Worm (Caenorhabditis elegans) whole organism, mixed stage, embryonic: Measurements from ENCODE around the gene F31E8.5.

Experiments
- bed-3 ChIP-seq: fragments of 200-800 bp; sonication (Bioruptor generic); optimal IDR thresholded peaks from 3 replicates; lab custom pipeline; 2018; ENCODE audit warnings: mild to moderate bottlenecking, missing genetic modification characterization, moderate library complexity, missing compliant biosample characterization
- blmp-1 ChIP-seq: fragments of 150-350 bp; optimal IDR thresholded peaks from 2 replicates; lab custom pipeline; 2014; ENCODE audit warnings: missing biosample characterization, missing genetic modification characterization
- ceh-39 ChIP-seq: fragments of 150-350 bp; optimal IDR thresholded peaks from 2 replicates; lab custom pipeline; 2014; ENCODE audit warnings: missing biosample characterization, missing genetic modification characterization
- ceh-83 ChIP-seq: fragments of 200-800 bp; sonication (Bioruptor generic); optimal IDR thresholded peaks from 2 replicates; lab custom pipeline; 2018; ENCODE audit warnings: mild to moderate bottlenecking, missing genetic modification characterization, missing compliant biosample characterization
- ces-1 ChIP-seq: fragments of 150-350 bp; optimal IDR thresholded peaks from 2 replicates; lab custom pipeline; 2014; ENCODE audit warnings: missing biosample characterization, missing genetic modification reagents, missing genetic modification characterization
- drap-1 ChIP-seq: fragments of 200-800 bp; sonication (Bioruptor generic); optimal IDR thresholded peaks from 3 replicates; lab custom pipeline; 2018; ENCODE audit warnings: mild to moderate bottlenecking, missing genetic modification characterization, missing compliant biosample characterization
- elt-1 ChIP-seq: sonication (generic microtip); optimal IDR thresholded peaks from 2 replicates; lab custom pipeline; 2017; ENCODE audit warnings: missing genetic modification characterization, mild to moderate bottlenecking, missing compliant biosample characterization, antibody characterized with exemption, moderate library complexity, borderline replicate concordance; ENCODE audit not compliant: insufficient read depth
- flh-1 ChIP-seq: fragments of 200-800 bp; sonication (Bioruptor generic); optimal IDR thresholded peaks from 2 replicates; lab custom pipeline; 2018; ENCODE audit warnings: mild to moderate bottlenecking, missing genetic modification characterization, moderate library complexity, missing compliant biosample characterization
- hlh-1 ChIP-seq: fragments of 150-350 bp; optimal IDR thresholded peaks from 2 replicates; lab custom pipeline; 2014; ENCODE audit warnings: missing biosample characterization, missing genetic modification reagents, missing genetic modification characterization
- lin-13 ChIP-seq: fragments of 150-350 bp; optimal IDR thresholded peaks from 2 replicates; lab custom pipeline; 2014; ENCODE audit warnings: missing biosample characterization, missing genetic modification characterization
- lin-32 ChIP-seq: fragments of 200-800 bp; sonication (Bioruptor generic); optimal IDR thresholded peaks from 2 replicates; lab custom pipeline; 2018; ENCODE audit warnings: mild to moderate bottlenecking, missing genetic modification characterization, missing compliant biosample characterization
- lsy-2 ChIP-seq: fragments of 150-350 bp; optimal IDR thresholded peaks from 2 replicates; lab custom pipeline; 2014; ENCODE audit warnings: missing biosample characterization, missing genetic modification characterization
- mab-5 ChIP-seq: fragments of 150-350 bp; optimal IDR thresholded peaks from 2 replicates; lab custom pipeline; 2014; ENCODE audit warnings: missing biosample characterization, missing genetic modification characterization
- mep-1 ChIP-seq: fragments of 150-350 bp; optimal IDR thresholded peaks from 2 replicates; lab custom pipeline; 2017; ENCODE audit warnings: missing biosample characterization, missing genetic modification reagents, missing genetic modification characterization, inconsistent platforms
- mls-2 ChIP-seq: sonication (generic microtip); optimal IDR thresholded peaks from 2 replicates; lab custom pipeline; 2016; ENCODE audit warnings: mild to moderate bottlenecking, missing genetic modification characterization, moderate library complexity, missing compliant biosample characterization
- nhr-12 ChIP-seq: fragments of 150-350 bp; optimal IDR thresholded peaks from 2 replicates; lab custom pipeline; 2014; ENCODE audit warnings: missing biosample characterization, missing genetic modification characterization
- nhr-2 ChIP-seq: fragments of 150-350 bp; optimal IDR thresholded peaks from 2 replicates; lab custom pipeline; 2014; ENCODE audit warnings: missing biosample characterization, missing genetic modification characterization
- nhr-237 ChIP-seq: fragments of 150-350 bp; optimal IDR thresholded peaks from 2 replicates; lab custom pipeline; 2014; ENCODE audit warnings: missing biosample characterization, missing genetic modification characterization
- nhr-28 ChIP-seq: fragments of 150-350 bp; optimal IDR thresholded peaks from 2 replicates; lab custom pipeline; 2014; ENCODE audit warnings: missing biosample characterization, missing genetic modification characterization
- nhr-76 ChIP-seq: sonication (generic microtip); optimal IDR thresholded peaks from 2 replicates; lab custom pipeline; 2017; ENCODE audit warnings: missing biosample characterization, missing genetic modification characterization
- pha-4 ChIP-seq: fragments of 150-350 bp; optimal IDR thresholded peaks from 2 replicates; lab custom pipeline; 2018; ENCODE audit warnings: missing biosample characterization, missing genetic modification reagents, missing genetic modification characterization
- sem-2 ChIP-seq: fragments of 200-800 bp; sonication (Bioruptor generic); optimal IDR thresholded peaks from 2 replicates; lab custom pipeline; 2018; ENCODE audit warnings: mild to moderate bottlenecking, missing genetic modification characterization, missing compliant biosample characterization
- snpc-4 ChIP-seq: fragments of 150-350 bp; optimal IDR thresholded peaks from 2 replicates; lab custom pipeline; 2014; ENCODE audit warnings: missing biosample characterization, missing genetic modification characterization
- tbx-8 ChIP-seq: fragments of 200-800 bp; sonication (Bioruptor generic); optimal IDR thresholded peaks from 2 replicates; lab custom pipeline; 2018; ENCODE audit warnings: mild to moderate bottlenecking, missing genetic modification characterization, moderate library complexity, missing compliant biosample characterization
- unc-120 ChIP-seq: sonication (generic microtip); optimal IDR thresholded peaks from 2 replicates; lab custom pipeline; 2017; ENCODE audit warnings: missing genetic modification characterization, missing compliant biosample characterization; ENCODE audit not compliant: poor library complexity, severe bottlenecking
- unc-39 ChIP-seq: fragments of 150-350 bp; optimal IDR thresholded peaks from 2 replicates; lab custom pipeline; 2014; ENCODE audit warnings: missing biosample characterization, missing genetic modification characterization
- unc-62 ChIP-seq: fragments of 150-350 bp; optimal IDR thresholded peaks from 2 replicates; lab custom pipeline; 2014; ENCODE audit warnings: missing biosample characterization, missing genetic modification reagents, missing genetic modification characterization
- zip-8 ChIP-seq: fragments of 150-350 bp; optimal IDR thresholded peaks from 2 replicates; lab custom pipeline; 2014; ENCODE audit warnings: missing biosample characterization, missing genetic modification characterization
- ztf-11 ChIP-seq: fragments of 150-350 bp; optimal IDR thresholded peaks from 2 replicates; lab custom pipeline; 2014; ENCODE audit warnings: missing biosample characterization, missing genetic modification characterization

Gene F31E8.5

ce11 chrII:6849308-6849707 lies 42.2 kb upstream of the F31E8.5 start:
- TF ChIP-seq sem-2 (GFP tag; lab: Kevin White, UChicago) (no peak), hlh-1 (tag; lab: Kevin White, UChicago) (peak; percentile 59)

DNA sequence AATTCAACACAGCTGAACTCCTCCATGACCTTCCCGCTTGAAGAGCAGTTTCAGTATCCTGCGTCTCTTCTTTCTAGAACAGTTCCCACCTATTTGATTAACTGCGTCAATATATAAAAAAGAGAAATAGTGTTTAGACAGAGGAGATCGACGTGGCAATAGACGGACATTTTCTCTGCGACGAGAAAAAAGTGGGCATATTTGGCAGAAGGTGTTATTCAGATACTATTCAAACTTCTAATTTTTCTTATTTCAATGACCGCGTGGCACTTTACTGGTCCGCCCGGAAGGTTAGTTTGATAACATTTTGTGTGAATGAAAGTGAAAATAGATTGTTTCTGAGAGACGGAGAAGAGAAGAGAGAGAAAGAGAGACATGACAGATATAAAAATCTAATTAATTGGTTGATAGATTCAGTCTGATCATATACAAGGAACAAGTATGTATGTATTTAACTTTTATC lies 40.9 kb upstream of the F31E8.5 start, which contains the start of gene tbc-6:
Gene tbc-6, plus strand, starts transcription at position 208 of the 463 bp plus-strand sequence.
- TF ChIP-seq blmp-1 (tag; lab: Kevin White, UChicago): peak; percentile 46
- TF ChIP-seq nhr-2 (tag; lab: Kevin White, UChicago): peak; percentile 11
- TF ChIP-seq unc-62: peak; percentile 87
- no peak for TF ChIP-seq snpc-4 (tag; lab: Kevin White, UChicago)
- TF ChIP-seq ces-1 (GFP tag; lab: Kevin White, UChicago): peak; percentile 39
- no peak for TF ChIP-seq elt-1
- peak; percentile 12 for TF ChIP-seq mab-5 (tag; lab: Kevin White, UChicago)
- peak; percentile 3 for TF ChIP-seq lsy-2 (tag; lab: Kevin White, UChicago)

DNA sequence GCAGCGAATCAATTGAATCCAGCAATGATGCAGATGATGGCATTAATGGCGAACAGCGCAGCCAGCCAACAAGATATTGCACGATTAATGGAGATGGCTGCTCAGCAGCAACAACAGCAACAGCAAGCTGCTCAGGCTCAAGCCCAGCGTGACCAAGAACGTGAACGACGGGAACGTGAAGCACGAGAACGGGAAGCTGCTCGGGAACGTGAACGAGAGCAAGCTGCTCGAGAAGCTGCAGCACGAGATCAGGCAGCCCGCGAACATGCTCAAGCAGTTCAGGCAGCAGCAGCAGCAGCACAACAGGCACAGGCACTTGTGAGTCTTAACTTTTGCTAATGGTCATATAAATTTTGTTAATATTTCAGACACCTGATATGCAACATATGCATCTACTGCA lies 39.7 kb upstream of the F31E8.5 start:
- TF ChIP-seq lin-32 (GFP tag; lab: Kevin White, UChicago) (peak; percentile 13), ceh-83 (GFP tag; lab: Kevin White, UChicago) (peak; percentile 33), lsy-2 (tag; lab: Kevin White, UChicago) (no peak)

DNA sequence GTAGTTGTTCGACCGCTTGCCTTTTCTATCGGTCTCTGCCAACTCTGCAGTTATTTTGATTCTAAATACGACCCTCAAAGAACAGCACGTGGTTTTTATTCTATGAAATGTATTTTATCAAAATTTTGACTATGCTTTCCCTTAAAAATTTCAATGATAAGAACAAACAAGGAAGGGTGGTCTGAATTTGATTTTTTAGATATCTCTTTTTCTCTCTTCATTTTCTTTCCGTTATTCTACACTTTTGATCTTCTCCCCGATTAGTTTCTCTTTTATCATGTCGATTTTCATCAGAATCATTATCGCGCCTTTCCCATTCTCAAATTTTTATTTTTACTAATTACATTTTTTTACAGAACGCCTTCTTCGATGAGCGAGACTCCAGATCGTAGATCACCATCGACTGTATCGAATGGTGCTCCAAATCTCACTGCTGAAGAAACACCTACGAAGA lies 38.0 kb upstream of the F31E8.5 start:
- TF ChIP-seq bed-3 (GFP tag; lab: Kevin White, UChicago): no peak
- TF ChIP-seq sem-2 (GFP tag; lab: Kevin White, UChicago): no peak
- TF ChIP-seq flh-1 (GFP tag; lab: Kevin White, UChicago): no peak
- TF ChIP-seq mls-2 (tag; lab: Kevin White, UChicago): no peak
- no peak for TF ChIP-seq unc-120 (tag; lab: Kevin White, UChicago)
- no peak for TF ChIP-seq lsy-2 (tag; lab: Kevin White, UChicago)

ce11 chrII:6844227-6845005 lies 37.4 kb upstream of the F31E8.5 start:
- peak; percentile 97 for TF ChIP-seq ces-1 (GFP tag; lab: Kevin White, UChicago)
- no peak for TF ChIP-seq nhr-76 (tag; lab: Kevin White, UChicago)
- peak; percentile 34 for TF ChIP-seq nhr-2 (tag; lab: Kevin White, UChicago)
- TF ChIP-seq pha-4 (tag; lab: Kevin White, UChicago): no peak
- no peak for TF ChIP-seq lin-32 (GFP tag; lab: Kevin White, UChicago)
- no peak for TF ChIP-seq nhr-28 (tag; lab: Kevin White, UChicago)
- TF ChIP-seq mep-1 (tag; lab: Kevin White, UChicago): no peak
- TF ChIP-seq unc-120 (tag; lab: Kevin White, UChicago): no peak
- no peak for TF ChIP-seq lsy-2 (tag; lab: Kevin White, UChicago)
- peak; percentile 21 for TF ChIP-seq nhr-237 (tag; lab: Kevin White, UChicago)
- no peak for TF ChIP-seq unc-39 (tag; lab: Kevin White, UChicago)
- no peak for TF ChIP-seq tbx-8
- TF ChIP-seq snpc-4 (tag; lab: Kevin White, UChicago): no peak
- no peak for TF ChIP-seq hlh-1 (tag; lab: Kevin White, UChicago)
- peak; percentile 89 for TF ChIP-seq zip-8 (tag; lab: Kevin White, UChicago)
- TF ChIP-seq unc-62: no peak
- no peak for TF ChIP-seq bed-3 (GFP tag; lab: Kevin White, UChicago)
- TF ChIP-seq nhr-12 (tag; lab: Kevin White, UChicago): peak; percentile 2
- TF ChIP-seq drap-1 (GFP tag; lab: Kevin White, UChicago): no peak
- TF ChIP-seq ztf-11 (tag; lab: Kevin White, UChicago): peak; percentile 31
- no peak for TF ChIP-seq mab-5 (tag; lab: Kevin White, UChicago)
- no peak for TF ChIP-seq lin-13 (tag; lab: Kevin White, UChicago)
- TF ChIP-seq flh-1 (GFP tag; lab: Kevin White, UChicago): no peak
- peak; percentile 24 for TF ChIP-seq sem-2 (GFP tag; lab: Kevin White, UChicago)
- peak; percentile 17 for TF ChIP-seq ceh-39
- TF ChIP-seq mls-2 (tag; lab: Kevin White, UChicago): no peak
